Worm (Caenorhabditis elegans): ENCODE data around the gene srx-32.

DNA sequence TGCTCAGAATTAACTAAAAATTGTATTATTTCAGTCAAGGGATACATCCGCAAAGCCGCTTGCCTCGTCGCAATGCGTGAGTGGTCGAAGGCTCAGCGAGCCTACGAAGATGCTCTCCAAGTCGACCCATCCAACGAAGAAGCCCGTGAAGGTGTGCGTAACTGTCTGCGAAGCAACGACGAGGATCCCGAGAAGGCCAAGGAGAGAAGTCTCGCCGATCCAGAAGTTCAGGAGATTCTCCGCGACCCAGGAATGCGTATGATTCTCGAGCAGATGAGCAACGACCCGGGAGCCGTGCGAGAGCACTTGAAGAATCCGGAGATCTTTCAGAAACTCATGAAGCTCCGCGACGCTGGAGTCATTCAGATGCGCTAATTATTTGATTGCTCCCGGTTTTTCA is 46.2 kb downstream of the srx-32 start:
- TF ChIP-seq ceh-24 (tag; optimal IDR thresholded peaks at IDR 0.05) (no peak), dve-1 (tag; optimal IDR thresholded peaks at IDR 0.05) (no peak), nhr-232 (tag; optimal IDR thresholded peaks at IDR 0.05) (no peak), ref-2 (tag; optimal IDR thresholded peaks at IDR 0.05) (no peak), sox-4 (tag; optimal IDR thresholded peaks at IDR 0.05) (no peak), ama-1 (optimal IDR thresholded peaks at IDR 0.05) (no peak), lin-11 (tag; optimal IDR thresholded peaks at IDR 0.05) (no peak), elt-2 (tag; optimal IDR thresholded peaks at IDR 0.05) (no peak)
